Worm (Caenorhabditis elegans): ENCODE measurements around the gene F26G1.1.

- TF ChIP-seq nhr-237 (tag; optimal IDR thresholded peaks at IDR 0.05): no peak
- no peak for TF ChIP-seq nhr-28 (tag; optimal IDR thresholded peaks at IDR 0.05)
- TF ChIP-seq ztf-11 (tag; optimal IDR thresholded peaks at IDR 0.05): no peak
- TF ChIP-seq nhr-12 (tag; optimal IDR thresholded peaks at IDR 0.05): no peak
- TF ChIP-seq elt-3 (tag; optimal IDR thresholded peaks at IDR 0.05): no peak
- TF ChIP-seq mep-1 (tag; optimal IDR thresholded peaks at IDR 0.05): no peak
- no peak for TF ChIP-seq ceh-43 (GFP tag; optimal IDR thresholded peaks at IDR 0.05)
- no peak for TF ChIP-seq cnd-1 (tag; optimal IDR thresholded peaks at IDR 0.05)
- no peak for TF ChIP-seq unc-62 (GFP tag; optimal IDR thresholded peaks at IDR 0.05)
Observed at ce11 chrII:4818780-4819179, 27.4 kb downstream of the F26G1.1 start.
